Worm (Caenorhabditis elegans): Measurements from ENCODE around the gene R04B5.7.

The R04B5.7 gene

DNA sequence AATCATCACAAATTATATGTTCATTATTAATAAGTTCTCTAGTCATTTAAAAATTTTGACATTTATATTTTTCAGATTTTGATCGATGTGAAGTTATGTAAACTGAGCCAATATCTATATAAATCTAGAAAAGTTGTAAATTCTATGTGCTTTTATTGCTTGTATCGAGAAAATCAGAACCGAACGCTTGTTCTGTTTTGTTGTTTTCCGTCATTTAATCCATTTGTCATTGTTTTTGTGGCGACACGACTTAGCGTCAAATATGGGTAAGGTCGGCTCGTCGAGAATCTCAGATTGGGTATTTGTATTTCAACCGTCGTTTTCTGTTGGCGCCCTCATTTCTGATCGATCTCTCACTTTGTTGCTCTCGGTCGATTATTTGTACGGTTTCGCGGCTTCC, 24.0 kb upstream of the R04B5.7 start, which contains the start of gene cht-5:
Gene cht-5 (plus strand): TSS at position 301 of the 400 bp plus-strand sequence.
- TF ChIP-seq ztf-23 (GFP tag; IDR thresholded peaks at IDR 0.05) (no peak), T22C8.4 (GFP tag; IDR thresholded peaks at IDR 0.05) (no peak), tab-1 (GFP tag; IDR thresholded peaks at IDR 0.05) (no peak), flt-1 (GFP tag; IDR thresholded peaks at IDR 0.05) (no peak), klf-2 (GFP tag; conservative IDR thresholded peaks at IDR 0.05) (no peak)

DNA sequence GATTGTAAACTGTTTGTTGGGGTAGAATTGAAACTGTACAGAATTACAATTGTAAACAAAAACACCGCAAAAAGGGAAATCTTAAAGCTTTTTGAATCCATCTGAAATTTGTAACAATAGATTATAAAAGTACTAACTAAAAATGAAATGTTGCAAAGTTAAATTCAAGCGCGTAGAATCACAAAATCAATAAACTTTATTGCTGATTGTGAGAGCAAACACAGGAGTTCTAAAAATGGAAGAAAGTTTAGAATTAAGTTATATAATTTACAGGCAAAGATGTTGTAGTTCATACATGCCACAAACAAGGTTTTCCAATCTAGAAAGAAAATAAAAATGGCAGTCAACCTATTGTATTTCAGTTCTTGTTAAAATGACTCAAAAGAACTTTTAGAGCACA, 21.8 kb upstream of the R04B5.7 start, which contains the start of gene C08B6.3:
Gene C08B6.3 (minus strand): TSS at position 101 of the 400 bp plus-strand sequence.
- TF ChIP-seq T22C8.4 (GFP tag; IDR thresholded peaks at IDR 0.05) (no peak), tab-1 (GFP tag; IDR thresholded peaks at IDR 0.05) (no peak), med-1 (GFP tag; optimal IDR thresholded peaks at IDR 0.05; ENCODE audit: insufficient read depth) (no peak), ref-1 (GFP tag; conservative IDR thresholded peaks at IDR 0.05) (no peak), klf-2 (GFP tag; conservative IDR thresholded peaks at IDR 0.05) (no peak), cog-1 (tag; optimal IDR thresholded peaks at IDR 0.05) (no peak)

DNA sequence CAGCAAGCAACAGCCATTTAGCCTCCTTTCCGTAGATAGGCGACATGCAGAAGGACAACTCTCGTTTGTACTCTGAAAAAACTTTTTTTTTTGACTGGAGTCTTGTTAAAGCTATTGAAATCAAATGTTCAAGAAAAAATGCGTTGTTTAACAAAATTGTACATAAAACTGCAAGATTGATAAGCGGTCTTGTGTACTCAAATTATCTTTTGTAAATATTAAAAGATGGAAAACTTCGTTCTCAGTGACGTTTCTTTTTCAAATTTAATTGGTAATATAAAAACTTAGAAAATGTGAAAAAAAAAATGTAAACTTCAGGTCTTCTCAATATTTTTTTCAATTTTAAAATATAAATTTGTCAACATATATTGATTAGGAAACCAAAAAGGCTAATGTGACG, 20.8 kb upstream of the R04B5.7 start:
- TF ChIP-seq ref-1 (GFP tag; conservative IDR thresholded peaks at IDR 0.05): no peak

- TF ChIP-seq klf-2 (GFP tag; conservative IDR thresholded peaks at IDR 0.05) (no peak), ref-1 (GFP tag; conservative IDR thresholded peaks at IDR 0.05) (no peak), T22C8.4 (GFP tag; IDR thresholded peaks at IDR 0.05) (no peak), tab-1 (GFP tag; IDR thresholded peaks at IDR 0.05) (no peak), flt-1 (GFP tag; IDR thresholded peaks at IDR 0.05) (no peak), ztf-29 (GFP tag; IDR thresholded peaks at IDR 0.05) (no peak), cog-1 (tag; optimal IDR thresholded peaks at IDR 0.05) (no peak), ztf-23 (GFP tag; IDR thresholded peaks at IDR 0.05) (no peak), med-1 (GFP tag; optimal IDR thresholded peaks at IDR 0.05; ENCODE audit: insufficient read depth) (no peak)
These were observed 16.9 kb upstream of the R04B5.7 start, which contains the start of gene C08B6.11 for ce11 chrV:10107309-10107708. C08B6.11 (plus strand) TSS chrV:10107609.

DNA sequence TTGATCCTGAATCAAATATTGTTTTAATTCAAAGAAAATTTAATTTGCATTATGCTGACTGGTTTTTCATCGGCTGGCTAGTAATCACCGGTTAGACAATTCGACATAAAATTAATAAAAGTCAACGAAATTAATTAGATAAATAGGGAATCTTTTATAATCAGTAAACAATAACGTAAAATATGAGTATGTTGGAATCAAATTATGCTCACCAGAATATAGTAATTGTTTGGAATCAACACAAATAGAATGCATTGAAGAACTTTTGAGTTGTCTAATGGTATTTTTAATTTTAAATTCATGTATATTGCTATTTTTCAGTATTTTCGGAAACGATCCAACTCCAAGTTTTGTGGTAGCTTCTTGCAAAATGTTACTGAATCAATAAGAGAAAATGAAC, 15.1 kb upstream of the R04B5.7 start, which contains the start of gene C08B6.2:
Gene C08B6.2 (plus strand): TSS at position 301 of the 400 bp plus-strand sequence.
- TF ChIP-seq tab-1 (GFP tag; IDR thresholded peaks at IDR 0.05): no peak
- no peak for TF ChIP-seq ztf-23 (GFP tag; IDR thresholded peaks at IDR 0.05)
- no peak for TF ChIP-seq cog-1 (tag; optimal IDR thresholded peaks at IDR 0.05)
- no peak for TF ChIP-seq ztf-29 (GFP tag; IDR thresholded peaks at IDR 0.05)
- no peak for TF ChIP-seq klf-2 (GFP tag; conservative IDR thresholded peaks at IDR 0.05)

DNA sequence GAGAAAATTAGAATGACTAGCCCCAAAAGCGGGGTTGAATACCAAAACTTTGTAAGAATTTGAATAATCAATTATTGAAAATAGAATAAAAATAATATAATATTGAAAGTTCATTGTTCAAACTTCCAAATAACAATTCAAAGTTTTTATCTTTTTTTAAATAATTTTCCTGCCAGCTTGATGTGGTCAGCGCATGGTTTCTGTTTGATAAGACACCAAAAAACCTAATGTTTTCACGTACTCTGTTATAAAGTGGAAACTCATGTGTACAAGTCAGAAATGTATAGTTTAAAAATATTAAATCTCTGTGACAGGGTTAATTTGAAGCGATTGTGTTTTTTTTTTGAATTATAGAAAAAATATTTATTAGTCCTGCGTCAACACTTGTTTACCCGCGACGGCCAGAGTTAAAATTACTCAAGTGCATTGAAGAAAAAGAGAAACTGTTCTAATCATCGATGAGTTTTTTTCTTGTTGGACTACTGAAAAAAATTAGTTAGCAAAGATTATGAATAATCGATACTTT, 14.5 kb upstream of the R04B5.7 start, which contains the start of gene ugt-17:
Gene ugt-17 (minus strand): TSS at position 180 of the 526 bp plus-strand sequence.
- TF ChIP-seq klf-2 (GFP tag; conservative IDR thresholded peaks at IDR 0.05) (no peak), T22C8.4 (GFP tag; IDR thresholded peaks at IDR 0.05) (no peak), ztf-29 (GFP tag; IDR thresholded peaks at IDR 0.05) (no peak), med-1 (GFP tag; optimal IDR thresholded peaks at IDR 0.05; ENCODE audit: insufficient read depth) (no peak), tab-1 (GFP tag; IDR thresholded peaks at IDR 0.05) (no peak), cog-1 (tag; optimal IDR thresholded peaks at IDR 0.05) (no peak), ztf-23 (GFP tag; IDR thresholded peaks at IDR 0.05) (no peak), ref-1 (GFP tag; conservative IDR thresholded peaks at IDR 0.05) (no peak), flt-1 (GFP tag; IDR thresholded peaks at IDR 0.05) (no peak)

DNA sequence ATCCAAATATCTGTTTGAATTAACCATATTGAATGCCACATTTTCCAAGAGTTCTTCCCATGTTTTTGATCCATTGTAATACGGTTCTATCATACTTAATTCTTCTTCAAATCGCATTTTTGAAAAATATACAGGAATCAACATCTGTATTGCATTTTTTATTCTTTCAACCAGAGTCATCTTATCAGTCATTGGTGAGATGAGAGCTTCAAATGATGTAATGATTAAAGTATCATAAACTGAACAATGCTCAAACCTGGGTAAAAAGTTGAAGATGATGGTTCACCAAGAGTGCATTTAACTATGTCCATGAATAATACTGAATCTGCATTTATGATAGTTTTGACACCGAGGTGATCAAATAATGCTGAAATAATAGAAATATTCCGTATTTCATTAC, 13.4 kb upstream of the R04B5.7 start:
- TF ChIP-seq cog-1 (tag; optimal IDR thresholded peaks at IDR 0.05) (no peak), tab-1 (GFP tag; IDR thresholded peaks at IDR 0.05) (no peak), flt-1 (GFP tag; IDR thresholded peaks at IDR 0.05) (no peak), T22C8.4 (GFP tag; IDR thresholded peaks at IDR 0.05) (no peak), ztf-29 (GFP tag; IDR thresholded peaks at IDR 0.05) (no peak), klf-2 (GFP tag; conservative IDR thresholded peaks at IDR 0.05) (no peak), med-1 (GFP tag; optimal IDR thresholded peaks at IDR 0.05; ENCODE audit: insufficient read depth) (no peak), ztf-23 (GFP tag; IDR thresholded peaks at IDR 0.05) (no peak), ref-1 (GFP tag; conservative IDR thresholded peaks at IDR 0.05) (no peak)

DNA sequence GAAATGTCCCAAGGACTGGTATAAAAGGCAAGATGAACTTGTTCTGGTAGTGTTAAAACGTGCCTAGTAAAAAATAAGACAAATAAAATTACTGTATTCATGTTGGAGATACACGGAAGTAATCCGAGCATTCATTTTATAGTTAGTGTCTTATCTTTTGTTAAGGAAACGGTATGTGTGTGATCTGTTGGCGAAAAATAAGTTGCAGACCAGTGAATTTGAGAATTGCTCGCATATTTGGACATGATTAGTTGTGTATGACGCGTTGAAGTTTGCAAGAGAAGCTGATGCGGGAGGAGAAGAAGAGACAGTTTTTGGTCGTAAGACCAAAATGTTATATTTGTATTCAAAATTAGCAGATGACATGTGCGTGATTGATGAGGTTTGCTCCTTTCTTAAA, 11.6 kb upstream of the R04B5.7 start, which contains the start of gene C08B6.14:
Gene C08B6.14 (minus strand): TSS at position 101 of the 400 bp plus-strand sequence.
- TF ChIP-seq T22C8.4 (GFP tag; IDR thresholded peaks at IDR 0.05) (no peak), flt-1 (GFP tag; IDR thresholded peaks at IDR 0.05) (no peak), cog-1 (tag; optimal IDR thresholded peaks at IDR 0.05) (no peak), ztf-23 (GFP tag; IDR thresholded peaks at IDR 0.05) (no peak), tab-1 (GFP tag; IDR thresholded peaks at IDR 0.05) (no peak), ref-1 (GFP tag; conservative IDR thresholded peaks at IDR 0.05) (no peak), med-1 (GFP tag; optimal IDR thresholded peaks at IDR 0.05; ENCODE audit: insufficient read depth) (no peak), ztf-29 (GFP tag; IDR thresholded peaks at IDR 0.05) (no peak)

- no peak for TF ChIP-seq ztf-23 (GFP tag; IDR thresholded peaks at IDR 0.05)
- no peak for TF ChIP-seq tab-1 (GFP tag; IDR thresholded peaks at IDR 0.05)
- no peak for TF ChIP-seq ref-1 (GFP tag; conservative IDR thresholded peaks at IDR 0.05)
- TF ChIP-seq T22C8.4 (GFP tag; IDR thresholded peaks at IDR 0.05): no peak
- no peak for TF ChIP-seq ztf-29 (GFP tag; IDR thresholded peaks at IDR 0.05)
- TF ChIP-seq med-1 (GFP tag; optimal IDR thresholded peaks at IDR 0.05; ENCODE audit: insufficient read depth): no peak
- TF ChIP-seq flt-1 (GFP tag; IDR thresholded peaks at IDR 0.05): no peak
- TF ChIP-seq klf-2 (GFP tag; conservative IDR thresholded peaks at IDR 0.05): no peak
- no peak for TF ChIP-seq cog-1 (tag; optimal IDR thresholded peaks at IDR 0.05)
These were observed 8.1 kb upstream of the R04B5.7 start, which contains the start of gene ugt-47 for ce11 chrV:10098429-10098828. ugt-47 (minus strand) TSS chrV:10098597.

- TF ChIP-seq tab-1 (GFP tag; IDR thresholded peaks at IDR 0.05): no peak
- TF ChIP-seq med-1 (GFP tag; optimal IDR thresholded peaks at IDR 0.05; ENCODE audit: insufficient read depth): no peak
- TF ChIP-seq klf-2 (GFP tag; conservative IDR thresholded peaks at IDR 0.05): no peak
- TF ChIP-seq cog-1 (tag; optimal IDR thresholded peaks at IDR 0.05): no peak
- TF ChIP-seq flt-1 (GFP tag; IDR thresholded peaks at IDR 0.05): no peak
- no peak for TF ChIP-seq T22C8.4 (GFP tag; IDR thresholded peaks at IDR 0.05)
- TF ChIP-seq ztf-23 (GFP tag; IDR thresholded peaks at IDR 0.05): no peak
- TF ChIP-seq ztf-29 (GFP tag; IDR thresholded peaks at IDR 0.05): no peak
- TF ChIP-seq ref-1 (GFP tag; conservative IDR thresholded peaks at IDR 0.05): no peak
These were observed 6.6 kb upstream of the R04B5.7 start for ce11 chrV:10096932-10097331.
